Fruit fly (Drosophila melanogaster): ENCODE results near the gene Jon65Ai.

Jon65Ai gene

dm6 chr3L:6054803-6055202, 560 bp upstream of the Jon65Ai start, which contains the start of gene tant (continued):
- TF ChIP-seq pho (GFP tag; optimal IDR thresholded peaks at IDR 0.05) (no peak), phol (tag; optimal IDR thresholded peaks at IDR 0.05) (peak; percentile 44), al (GFP tag; IDR thresholded peaks at IDR 0.05) (no peak), ATbp (GFP tag; optimal IDR thresholded peaks at IDR 0.05) (no peak), mam (GFP tag; optimal IDR thresholded peaks at IDR 0.05) (peak; percentile 13), chinmo (GFP tag; IDR thresholded peaks at IDR 0.05; ENCODE audit: partially characterized antibody) (peak; percentile 24; the same call in 1 of the 4 replicates), HLHmδ (GFP tag; optimal IDR thresholded peaks at IDR 0.05) (no peak), crc (GFP tag; optimal IDR thresholded peaks at IDR 0.05) (no peak), CG11560 (tag; IDR thresholded peaks at IDR 0.05) (peak; percentile 40; the same call in 2 of the 3 replicates), ken (GFP tag; IDR thresholded peaks at IDR 0.05) (no peak), fd96Cb (tag; optimal IDR thresholded peaks at IDR 0.05) (no peak), gem (tag; optimal IDR thresholded peaks at IDR 0.05) (peak; percentile 13), CG13624 (GFP tag; optimal IDR thresholded peaks at IDR 0.05) (peak; percentile 2), CG18011 (GFP tag; optimal IDR thresholded peaks at IDR 0.05) (no peak), Hr3 (GFP tag; optimal IDR thresholded peaks at IDR 0.05) (peak; percentile 7), cwo (GFP tag; optimal IDR thresholded peaks at IDR 0.05) (no peak), pita (GFP tag; optimal IDR thresholded peaks at IDR 0.05) (peak; percentile 76), Asciz (GFP tag; optimal IDR thresholded peaks at IDR 0.05) (no peak), gfzf (GFP tag; optimal IDR thresholded peaks at IDR 0.05) (peak; percentile 57), dati (GFP tag; IDR thresholded peaks at IDR 0.05) (no peak), HmgD (GFP tag; optimal IDR thresholded peaks at IDR 0.05) (peak; percentile 84), Doc3 (GFP tag; IDR thresholded peaks at IDR 0.05; ENCODE audit: partially characterized antibody) (peak; percentile 89), yki (optimal IDR thresholded peaks at IDR 0.05) (peak; percentile 55), Hr39 (optimal IDR thresholded peaks at IDR 0.05) (no peak), CG18262 (tag; optimal IDR thresholded peaks at IDR 0.05) (peak; percentile 4), NC2α (GFP tag; optimal IDR thresholded peaks at IDR 0.05) (no peak), odd (GFP tag; optimal IDR thresholded peaks at IDR 0.05) (no peak), Six4 (GFP tag; optimal IDR thresholded peaks at IDR 0.05) (no peak), onecut (GFP tag; IDR thresholded peaks at IDR 0.05) (no peak), CG16813 (GFP tag; IDR thresholded peaks at IDR 0.05; ENCODE audit: partially characterized antibody) (peak; percentile 95), Dll (GFP tag; IDR thresholded peaks at IDR 0.05; ENCODE audit: partially characterized antibody) (peak; percentile 95), tio (GFP tag; optimal IDR thresholded peaks at IDR 0.05) (no peak), CG1603 (tag; optimal IDR thresholded peaks at IDR 0.05) (peak; percentile 31), nerfin-2 (GFP tag; IDR thresholded peaks at IDR 0.05; ENCODE audit: partially characterized antibody) (peak; percentile 82), CG11504 (tag; optimal IDR thresholded peaks at IDR 0.05) (peak; percentile 43), pros (GFP tag; optimal IDR thresholded peaks at IDR 0.05) (no peak), Side (GFP tag; optimal IDR thresholded peaks at IDR 0.05) (peak; percentile 8), ewg (GFP tag; optimal IDR thresholded peaks at IDR 0.05) (peak; percentile 7), CG13123 (GFP tag; optimal IDR thresholded peaks at IDR 0.05) (no peak), CG15479 (GFP tag; optimal IDR thresholded peaks at IDR 0.05) (no peak), Nf-YB (GFP tag; optimal IDR thresholded peaks at IDR 0.05) (peak; percentile 87), CG15011 (GFP tag; optimal IDR thresholded peaks at IDR 0.05) (no peak), CG7372 (GFP tag; IDR thresholded peaks at IDR 0.05) (no peak), CoRest (tag; optimal IDR thresholded peaks at IDR 0.05) (peak; percentile 66), H2.0 (GFP tag; IDR thresholded peaks at IDR 0.05) (no peak), vnd (GFP tag; IDR thresholded peaks at IDR 0.05; ENCODE audit: partially characterized antibody) (peak; percentile 88), Opbp (GFP tag; IDR thresholded peaks at IDR 0.05; ENCODE audit: partially characterized antibody) (peak; percentile 90), ssp (GFP tag; IDR thresholded peaks at IDR 0.05) (no peak), CG2712 (tag; optimal IDR thresholded peaks at IDR 0.05) (peak; percentile 22), bcd (GFP tag; optimal IDR thresholded peaks at IDR 0.05) (peak; percentile 8), kay (GFP tag; optimal IDR thresholded peaks at IDR 0.05) (no peak)
